Worm (Caenorhabditis elegans): Measurements from ENCODE around the gene T07E3.2.

ce11 chrIII:6895677-6896076 is 10.8 kb upstream of the T07E3.2 start:
- TF ChIP-seq W03F9.2 (tag; optimal IDR thresholded peaks at IDR 0.05) (no peak), him-1 (tag; optimal IDR thresholded peaks at IDR 0.05) (no peak), dao-5 (tag; optimal IDR thresholded peaks at IDR 0.05) (no peak)
